Fruit fly (Drosophila melanogaster): ENCODE data around the gene CG33764.

The CG33764 gene

dm6 chr3L:4282627-4283026 is 15.3 kb upstream of the CG33764 start, which contains the start of gene CG11583 (continued):
- TF ChIP-seq CG15696 (tag; optimal IDR thresholded peaks at IDR 0.05) (no peak), caup (GFP tag; optimal IDR thresholded peaks at IDR 0.05; ENCODE audit: severe bottlenecking) (no peak), pho (GFP tag; optimal IDR thresholded peaks at IDR 0.05) (peak; percentile 60), CG11247 (GFP tag; IDR thresholded peaks at IDR 0.05) (peak; percentile 9; the same call in 1 of the 2 replicates), Dll (GFP tag; IDR thresholded peaks at IDR 0.05; ENCODE audit: partially characterized antibody) (no peak; the same call in 3 of the 4 replicates), CG15011 (GFP tag; optimal IDR thresholded peaks at IDR 0.05) (no peak), rib (GFP tag; IDR thresholded peaks at IDR 0.05) (no peak), CG16813 (GFP tag; IDR thresholded peaks at IDR 0.05; ENCODE audit: partially characterized antibody) (no peak), so (GFP tag; IDR thresholded peaks at IDR 0.05) (no peak), MTF-1 (GFP tag; optimal IDR thresholded peaks at IDR 0.05; ENCODE audit: borderline replicate concordance) (no peak), cad (GFP tag; optimal IDR thresholded peaks at IDR 0.05) (no peak), sd (tag; optimal IDR thresholded peaks at IDR 0.05) (no peak), CG18011 (GFP tag; optimal IDR thresholded peaks at IDR 0.05) (no peak), psq (GFP tag; optimal IDR thresholded peaks at IDR 0.05) (peak; percentile 3), CG10543 (GFP tag; optimal IDR thresholded peaks at IDR 0.05) (no peak), Adf1 (GFP tag; IDR thresholded peaks at IDR 0.05) (no peak), CG14860 (GFP tag; IDR thresholded peaks at IDR 0.05; ENCODE audit: partially characterized antibody) (no peak), Optix (GFP tag; IDR thresholded peaks at IDR 0.05) (no peak), maf-S (GFP tag; optimal IDR thresholded peaks at IDR 0.05) (peak; percentile 34), Dbx (GFP tag; IDR thresholded peaks at IDR 0.05) (0 out of 3 replicates have a peak, but pooled peaks have one; percentile 40), CG13624 (GFP tag; optimal IDR thresholded peaks at IDR 0.05) (peak; percentile 42), CG6689 (GFP tag; IDR thresholded peaks at IDR 0.05) (no peak), CG1647 (GFP tag; optimal IDR thresholded peaks at IDR 0.05) (peak; percentile 55), CG33213 (GFP tag; optimal IDR thresholded peaks at IDR 0.05) (peak; percentile 39), CG31388 (GFP tag; optimal IDR thresholded peaks at IDR 0.05) (no peak), CG15073 (GFP tag; optimal IDR thresholded peaks at IDR 0.05) (no peak), Hr39 (optimal IDR thresholded peaks at IDR 0.05) (no peak), schlank (tag; optimal IDR thresholded peaks at IDR 0.05) (no peak), MESR4 (GFP tag; optimal IDR thresholded peaks at IDR 0.05) (peak; percentile 83), H2.0 (GFP tag; IDR thresholded peaks at IDR 0.05) (no peak), H15 (GFP tag; IDR thresholded peaks at IDR 0.05) (no peak), Atf3 (GFP tag; optimal IDR thresholded peaks at IDR 0.05) (no peak), CG2120 (GFP tag; optimal IDR thresholded peaks at IDR 0.05) (peak; percentile 73), pnt (GFP tag; optimal IDR thresholded peaks at IDR 0.05) (no peak), ara (GFP tag; IDR thresholded peaks at IDR 0.05) (no peak), CG7839 (tag; optimal IDR thresholded peaks at IDR 0.05) (no peak), CG10565 (GFP tag; optimal IDR thresholded peaks at IDR 0.05) (no peak), E2f2 (GFP tag; IDR thresholded peaks at IDR 0.05) (peak; percentile 81), CG33557 (GFP tag; optimal IDR thresholded peaks at IDR 0.05) (peak; percentile 13), CG12236 (GFP tag; optimal IDR thresholded peaks at IDR 0.05) (no peak), nom (GFP tag; optimal IDR thresholded peaks at IDR 0.05) (peak; percentile 14), Pdp1 (GFP tag; optimal IDR thresholded peaks at IDR 0.05) (peak in 1 of 2 experiments; percentile 28), Usf (GFP tag; optimal IDR thresholded peaks at IDR 0.05) (no peak), Fer3 (tag; optimal IDR thresholded peaks at IDR 0.05) (no peak), Ssrp (tag; optimal IDR thresholded peaks at IDR 0.05) (no peak), CG2875 (GFP tag; optimal IDR thresholded peaks at IDR 0.05) (no peak), CkIIα-i1 (GFP tag; IDR thresholded peaks at IDR 0.05) (no peak), eve (GFP tag; optimal IDR thresholded peaks at IDR 0.05) (no peak), Atf-2 (GFP tag; optimal IDR thresholded peaks at IDR 0.05) (no peak), z (GFP tag; IDR thresholded peaks at IDR 0.05) (no peak), ase (GFP tag; IDR thresholded peaks at IDR 0.05) (no peak), CG18599 (GFP tag; optimal IDR thresholded peaks at IDR 0.05) (no peak)
